Worm (Caenorhabditis elegans) whole organism, mixed stage, embryonic: ENCODE results near the gene dmsr-14.

Experiments
- M03D4.4 ChIP-seq: sonication (generic microtip); optimal IDR thresholded peaks from 2 replicates; lab custom pipeline; 2017; ENCODE audit warnings: mild to moderate bottlenecking, missing genetic modification characterization, missing compliant biosample characterization
- lin-13 ChIP-seq: fragments of 150-350 bp; optimal IDR thresholded peaks from 2 replicates; lab custom pipeline; 2014; ENCODE audit warnings: missing biosample characterization, missing genetic modification characterization
- lin-32 ChIP-seq: fragments of 200-800 bp; sonication (Bioruptor generic); optimal IDR thresholded peaks from 2 replicates; lab custom pipeline; 2018; ENCODE audit warnings: mild to moderate bottlenecking, missing genetic modification characterization, missing compliant biosample characterization
- nhr-12 ChIP-seq: fragments of 150-350 bp; optimal IDR thresholded peaks from 2 replicates; lab custom pipeline; 2014; ENCODE audit warnings: missing biosample characterization, missing genetic modification characterization
- unc-39 ChIP-seq: fragments of 150-350 bp; optimal IDR thresholded peaks from 2 replicates; lab custom pipeline; 2014; ENCODE audit warnings: missing biosample characterization, missing genetic modification characterization
- unc-62 ChIP-seq: fragments of 150-350 bp; optimal IDR thresholded peaks from 2 replicates; lab custom pipeline; 2014; ENCODE audit warnings: missing biosample characterization, missing genetic modification reagents, missing genetic modification characterization

DNA sequence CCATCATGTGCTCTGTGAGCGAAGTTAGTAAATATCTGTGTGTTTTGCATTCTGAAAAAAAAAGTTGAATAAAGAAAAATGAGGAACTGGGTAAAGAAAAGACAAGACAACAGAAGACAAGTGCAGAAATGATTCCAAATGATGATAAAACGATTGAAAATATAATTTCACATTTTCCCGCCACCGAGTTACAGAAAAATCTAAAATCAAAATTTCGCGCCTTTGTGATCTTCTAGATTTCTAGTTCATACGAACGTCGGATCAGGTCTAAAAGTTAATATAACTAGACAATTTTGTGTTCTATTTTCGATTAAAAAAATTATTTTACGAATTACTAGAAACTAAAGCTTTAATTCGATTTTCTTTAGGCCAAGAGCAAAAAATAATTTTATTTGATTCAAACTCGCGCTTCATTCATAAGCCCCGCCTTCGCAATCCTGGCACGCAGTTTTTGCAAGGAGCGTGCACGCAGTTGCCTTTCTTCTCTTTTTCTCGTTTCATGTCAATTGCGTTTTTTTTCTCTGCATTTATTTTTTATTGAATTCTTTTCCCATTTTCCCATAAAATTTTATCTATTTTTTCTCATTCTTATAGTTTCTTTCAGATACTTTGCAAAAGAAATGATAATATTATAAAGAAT lies 32.1 kb downstream of the dmsr-14 start, which contains the start of the genes spn-4 and spe-39:
- TF ChIP-seq unc-62 (GFP tag; lab: Kevin White, UChicago) (no peak), M03D4.4 (tag; lab: Kevin White, UChicago) (peak; percentile 49), nhr-12 (tag; lab: Kevin White, UChicago) (peak; percentile 38), lin-32 (no peak), unc-39 (tag; lab: Kevin White, UChicago) (no peak), lin-13 (tag; lab: Kevin White, UChicago) (peak; percentile 44)
